Worm (Caenorhabditis elegans): ENCODE results near the gene srlf-27.

- no peak for TF ChIP-seq pha-2 (tag; optimal IDR thresholded peaks at IDR 0.05)
- TF ChIP-seq nhr-11 (tag; optimal IDR thresholded peaks at IDR 0.05) = no peak
- TF ChIP-seq sdc-2 (tag; optimal IDR thresholded peaks at IDR 0.05) = no peak
- TF ChIP-seq npax-4 (tag; optimal IDR thresholded peaks at IDR 0.05) = no peak
- no peak for TF ChIP-seq ceh-2 (tag; optimal IDR thresholded peaks at IDR 0.05)
- no peak for TF ChIP-seq ceh-9 (tag; optimal IDR thresholded peaks at IDR 0.05)
- TF ChIP-seq ceh-6 (GFP tag; optimal IDR thresholded peaks at IDR 0.05) = no peak
- TF ChIP-seq fkh-6 (tag; optimal IDR thresholded peaks at IDR 0.05) = no peak
- no peak for TF ChIP-seq nfya-1 (tag; optimal IDR thresholded peaks at IDR 0.05)
- no peak for TF ChIP-seq hlh-15 (tag; optimal IDR thresholded peaks at IDR 0.05)
- no peak for TF ChIP-seq ceh-48 (tag; optimal IDR thresholded peaks at IDR 0.05)
- TF ChIP-seq ets-4 (tag; optimal IDR thresholded peaks at IDR 0.05) = no peak
These were observed at the start of gene srlf-27 for ce11 chrIV:14637413-14637812.
